Fruit fly (Drosophila melanogaster) whole organism, pupa: ENCODE measurements around the gene CG43064.

Source experiments
- CG13204 ChIP-seq: fragments of 200-800 bp; sonication (Bioruptor generic); optimal IDR thresholded peaks from 2 replicates; lab custom pipeline; 2018; ENCODE audit warnings: missing biosample characterization, mild to moderate bottlenecking, missing genetic modification characterization, moderate library complexity
- CG17806 ChIP-seq: fragments of 200-800 bp; sonication (Bioruptor generic); optimal IDR thresholded peaks from 2 replicates; lab custom pipeline; 2018; ENCODE audit warnings: missing biosample characterization, mild to moderate bottlenecking, missing genetic modification characterization, moderate library complexity

dm6 chr3L:11814655-11815054 lies 21.9 kb downstream of the CG43064 start, which contains the start of gene Cubn2:
- TF ChIP-seq CG13204 (no peak), CG17806 (tag; lab: Kevin White, UChicago) (no peak)
